Fruit fly (Drosophila melanogaster) whole organism, prepupa: Measurements from ENCODE around the gene Rpn7.

ENCODE experiments used
- CG10631 ChIP-seq: fragments of 200-800 bp; sonication (Bioruptor generic); optimal IDR thresholded peaks from 2 replicates; lab custom pipeline; 2016; ENCODE audit warnings: missing biosample characterization, missing genetic modification characterization
- CG10669 ChIP-seq: fragments of 200-800 bp; sonication (Bioruptor generic); optimal IDR thresholded peaks from 3 replicates; lab custom pipeline; 2018; ENCODE audit warnings: missing biosample characterization, mild to moderate bottlenecking, missing genetic modification characterization, moderate library complexity
- CG11294 ChIP-seq: fragments of 200-800 bp; sonication (Bioruptor generic); IDR thresholded peaks from 2 replicates; pipeline ENCODE4 v1.3.6; 2022; ENCODE audit warnings: missing biosample characterization, missing genetic modification characterization
- CG11762 ChIP-seq: fragments of 200-800 bp; sonication (Bioruptor generic); optimal IDR thresholded peaks from 3 replicates; lab custom pipeline; 2016; ENCODE audit warnings: missing biosample characterization, missing genetic modification characterization; ENCODE audit not compliant: insufficient read depth
- CG11902 ChIP-seq: fragments of 200-800 bp; sonication (Bioruptor generic); optimal IDR thresholded peaks from 3 replicates; lab custom pipeline; 2016; ENCODE audit warnings: missing biosample characterization, missing genetic modification characterization
- CG15336 ChIP-seq: fragments of 200-800 bp; sonication (Bioruptor generic); IDR thresholded peaks from 2 replicates; pipeline ENCODE4 v1.3.6; 2022; ENCODE audit warnings: missing biosample characterization, missing genetic modification characterization
- CG1621 ChIP-seq: fragments of 200-800 bp; sonication (Bioruptor generic); optimal IDR thresholded peaks from 3 replicates; lab custom pipeline; 2018; ENCODE audit warnings: missing biosample characterization, mild to moderate bottlenecking, missing genetic modification characterization
- CG16779 ChIP-seq: fragments of 200-800 bp; sonication (Bioruptor generic); optimal IDR thresholded peaks from 3 replicates; lab custom pipeline; 2017; ENCODE audit warnings: missing biosample characterization, mild to moderate bottlenecking, missing genetic modification characterization
- CG3032 ChIP-seq: fragments of 200-800 bp; optimal IDR thresholded peaks from 2 replicates; lab custom pipeline; 2019; ENCODE audit warnings: missing biosample characterization, mild to moderate bottlenecking, missing genetic modification characterization, moderate library complexity
- CG32006 ChIP-seq: fragments of 200-800 bp; sonication (Bioruptor generic); optimal IDR thresholded peaks from 3 replicates; lab custom pipeline; 2017; ENCODE audit warnings: missing biosample characterization, mild to moderate bottlenecking, missing genetic modification characterization
- CG34406 ChIP-seq: fragments of 200-800 bp; sonication (Bioruptor generic); optimal IDR thresholded peaks from 3 replicates; lab custom pipeline; 2016; ENCODE audit warnings: missing biosample characterization, missing genetic modification characterization
- CG3919 ChIP-seq: fragments of 200-800 bp; sonication (Bioruptor generic); optimal IDR thresholded peaks from 3 replicates; lab custom pipeline; 2016; ENCODE audit warnings: missing biosample characterization, missing genetic modification characterization
- CG4318 ChIP-seq: fragments of 200-800 bp; sonication (Bioruptor generic); optimal IDR thresholded peaks from 3 replicates; lab custom pipeline; 2017; ENCODE audit warnings: missing biosample characterization, mild to moderate bottlenecking, missing genetic modification characterization
- CG6163 ChIP-seq: fragments of 200-800 bp; sonication (Bioruptor generic); IDR thresholded peaks from 3 replicates; pipeline ENCODE4 v1.3.6; 2022; ENCODE audit warnings: missing biosample characterization, missing genetic modification characterization
- CG6792 ChIP-seq: fragments of 200-800 bp; sonication (Bioruptor generic); optimal IDR thresholded peaks from 3 replicates; lab custom pipeline; 2016; ENCODE audit warnings: missing biosample characterization, missing genetic modification characterization
- CG6808 ChIP-seq: fragments of 200-800 bp; sonication (Bioruptor generic); optimal IDR thresholded peaks from 3 replicates; lab custom pipeline; 2017; ENCODE audit warnings: missing biosample characterization, missing genetic modification characterization, mild to moderate bottlenecking, moderate library complexity, missing genetic modification reagents
- CG6854 ChIP-seq: fragments of 200-800 bp; sonication (Bioruptor generic); optimal IDR thresholded peaks from 2 replicates; lab custom pipeline; 2017; ENCODE audit warnings: missing biosample characterization, mild to moderate bottlenecking, missing genetic modification characterization
- CG7368 ChIP-seq: fragments of 200-800 bp; sonication (Bioruptor generic); optimal IDR thresholded peaks from 3 replicates; lab custom pipeline; 2016; ENCODE audit warnings: missing biosample characterization, missing genetic modification characterization
- CG8319 ChIP-seq: fragments of 200-800 bp; sonication (Bioruptor generic); optimal IDR thresholded peaks from 3 replicates; lab custom pipeline; 2016; ENCODE audit warnings: missing biosample characterization, missing genetic modification characterization
- CG8632 ChIP-seq: fragments of 200-800 bp; sonication (Bioruptor generic); optimal IDR thresholded peaks from 3 replicates; lab custom pipeline; 2016; ENCODE audit warnings: missing biosample characterization, missing genetic modification characterization
- Eip75B ChIP-seq: fragments of 200-800 bp; sonication (Bioruptor generic); optimal IDR thresholded peaks from 3 replicates; lab custom pipeline; 2016; ENCODE audit warnings: missing biosample characterization, missing genetic modification characterization
- Eip93F ChIP-seq: fragments of 200-800 bp; sonication (Bioruptor generic); optimal IDR thresholded peaks from 2 replicates; lab custom pipeline; 2016; ENCODE audit warnings: missing biosample characterization, mild to moderate bottlenecking, missing genetic modification characterization
- Ets21C ChIP-seq: fragments of 200-800 bp; sonication (Bioruptor generic); optimal IDR thresholded peaks from 3 replicates; lab custom pipeline; 2016; ENCODE audit warnings: missing biosample characterization, missing genetic modification characterization
- Ets96B ChIP-seq: fragments of 200-800 bp; optimal IDR thresholded peaks from 2 replicates; lab custom pipeline; 2019; ENCODE audit warnings: missing biosample characterization, mild to moderate bottlenecking, missing genetic modification characterization, moderate library complexity
- Gug ChIP-seq: fragments of 200-800 bp; sonication (Bioruptor generic); IDR thresholded peaks from 2 replicates; pipeline ENCODE4 v1.3.6; 2022; ENCODE audit warnings: missing biosample characterization, missing genetic modification characterization
- Hr39 ChIP-seq: fragments of 200-800 bp; sonication (Bioruptor generic); optimal IDR thresholded peaks from 2 replicates; lab custom pipeline; 2016; ENCODE audit warnings: missing biosample characterization, missing genetic modification characterization
- Met ChIP-seq: fragments of 200-800 bp; sonication (Bioruptor generic); optimal IDR thresholded peaks from 3 replicates; lab custom pipeline; 2016; ENCODE audit warnings: missing biosample characterization, missing genetic modification characterization
- OdsH ChIP-seq: fragments of 200-800 bp; sonication (Bioruptor generic); optimal IDR thresholded peaks from 3 replicates; lab custom pipeline; 2016; ENCODE audit warnings: missing biosample characterization, missing genetic modification characterization
- Smox ChIP-seq: fragments of 200-800 bp; sonication (Bioruptor generic); optimal IDR thresholded peaks from 3 replicates; lab custom pipeline; 2016; ENCODE audit warnings: missing biosample characterization, missing genetic modification characterization
- Sox14 ChIP-seq: fragments of 200-800 bp; sonication (Bioruptor generic); optimal IDR thresholded peaks from 3 replicates; lab custom pipeline; 2016; ENCODE audit warnings: missing biosample characterization, missing genetic modification characterization
- Sox15 ChIP-seq: fragments of 200-800 bp; sonication (Bioruptor generic); optimal IDR thresholded peaks from 3 replicates; lab custom pipeline; 2016; ENCODE audit warnings: missing biosample characterization, missing genetic modification characterization
- achi ChIP-seq: fragments of 200-800 bp; sonication (Bioruptor generic); optimal IDR thresholded peaks from 3 replicates; lab custom pipeline; 2016; ENCODE audit warnings: missing biosample characterization, missing genetic modification characterization
- acj6 ChIP-seq: fragments of 200-800 bp; sonication (Bioruptor generic); optimal IDR thresholded peaks from 3 replicates; lab custom pipeline; 2016; ENCODE audit warnings: missing biosample characterization, missing genetic modification characterization
- cyc ChIP-seq: fragments of 200-800 bp; sonication (Bioruptor generic); optimal IDR thresholded peaks from 3 replicates; lab custom pipeline; 2016; ENCODE audit warnings: missing biosample characterization, missing genetic modification characterization
- dac ChIP-seq: fragments of 200-800 bp; sonication (Bioruptor generic); optimal IDR thresholded peaks from 2 replicates; lab custom pipeline; 2017; ENCODE audit warnings: missing biosample characterization, mild to moderate bottlenecking, missing genetic modification characterization
- dsx ChIP-seq: fragments of 200-800 bp; optimal IDR thresholded peaks from 3 replicates; lab custom pipeline; 2019; ENCODE audit warnings: missing biosample characterization, mild to moderate bottlenecking, missing genetic modification characterization, moderate library complexity; ENCODE audit not compliant: poor library complexity, severe bottlenecking
- eg ChIP-seq: fragments of 200-800 bp; sonication (Bioruptor generic); IDR thresholded peaks from 3 replicates; pipeline ENCODE4 v1.3.6; 2022; ENCODE audit warnings: missing biosample characterization, missing genetic modification characterization
- esn ChIP-seq: fragments of 200-800 bp; sonication (Bioruptor generic); optimal IDR thresholded peaks from 2 replicates; lab custom pipeline; 2016; ENCODE audit warnings: missing biosample characterization, mild to moderate bottlenecking, missing genetic modification characterization, moderate library complexity
- fd59A ChIP-seq: fragments of 200-800 bp; sonication (Bioruptor generic); optimal IDR thresholded peaks from 2 replicates; lab custom pipeline; 2017; ENCODE audit warnings: missing biosample characterization, mild to moderate bottlenecking, missing genetic modification characterization, missing genetic modification reagents
- fd85E ChIP-seq: fragments of 200-800 bp; sonication (Bioruptor generic); optimal IDR thresholded peaks from 3 replicates; lab custom pipeline; 2016; ENCODE audit warnings: missing biosample characterization, missing genetic modification characterization
- fkh ChIP-seq: fragments of 200-800 bp; sonication (Bioruptor generic); optimal IDR thresholded peaks from 3 replicates; lab custom pipeline; 2017; ENCODE audit warnings: missing biosample characterization, mild to moderate bottlenecking, missing genetic modification characterization, moderate library complexity
- lz ChIP-seq: fragments of 200-800 bp; sonication (Bioruptor generic); optimal IDR thresholded peaks from 3 replicates; lab custom pipeline; 2016; ENCODE audit warnings: missing biosample characterization, missing genetic modification characterization
- net ChIP-seq: fragments of 200-800 bp; sonication (Bioruptor generic); optimal IDR thresholded peaks from 3 replicates; lab custom pipeline; 2016; ENCODE audit warnings: missing biosample characterization, missing genetic modification characterization
- pdm3 ChIP-seq: fragments of 200-800 bp; sonication (Bioruptor generic); optimal IDR thresholded peaks from 3 replicates; lab custom pipeline; 2016; ENCODE audit warnings: missing biosample characterization, missing genetic modification characterization
- spab ChIP-seq: fragments of 200-800 bp; sonication (Bioruptor generic); optimal IDR thresholded peaks from 2 replicates; lab custom pipeline; 2017; ENCODE audit warnings: missing biosample characterization, mild to moderate bottlenecking, missing genetic modification characterization, missing genetic modification reagents
- ss ChIP-seq, 2 experiments: fragments of 200-800 bp; sonication (Bioruptor generic); optimal IDR thresholded peaks; 2 replicates in 1 of 2; 3 replicates in 1 of 2; lab custom pipeline; 2017 to 2018; ENCODE audit warnings: mild to moderate bottlenecking in 2 of 2, missing biosample characterization in 2 of 2, missing genetic modification characterization in 2 of 2, moderate library complexity in 1 of 2
- svp ChIP-seq: fragments of 200-800 bp; sonication (Bioruptor generic); peaks from one replicate; lab custom pipeline; 2016; ENCODE audit warnings: missing biosample characterization, missing genetic modification characterization
- topi ChIP-seq: fragments of 200-800 bp; sonication (Bioruptor generic); optimal IDR thresholded peaks from 3 replicates; lab custom pipeline; 2016; ENCODE audit warnings: missing biosample characterization, missing genetic modification characterization
- vri ChIP-seq: fragments of 200-800 bp; sonication (Bioruptor generic); optimal IDR thresholded peaks from 3 replicates; lab custom pipeline; 2016; ENCODE audit warnings: missing biosample characterization, mild to moderate bottlenecking, missing genetic modification characterization

Gene Rpn7

dm6 chr3R:22423996-22424395 is 37.9 kb downstream of the Rpn7 start (continued):
- peak; percentile 53 for TF ChIP-seq pdm3
- TF ChIP-seq CG8632 (GFP tag; lab: Kevin White, UChicago): peak; percentile 63
- no peak for TF ChIP-seq Ets21C (GFP tag; lab: Kevin White, UChicago)
- peak; percentile 1 for TF ChIP-seq CG1621 (tag; lab: Kevin White, UChicago)
- TF ChIP-seq net (GFP tag; lab: Kevin White, UChicago): peak; percentile 34
- TF ChIP-seq CG11902: peak; percentile 14
- TF ChIP-seq CG6792: peak; percentile 56
- TF ChIP-seq spab (GFP tag; lab: Kevin White, UChicago): no peak
- no peak for TF ChIP-seq CG11294 (GFP tag; lab: Robert Waterston, UW)
- peak; percentile 59 for TF ChIP-seq cyc (GFP tag; lab: Kevin White, UChicago)
- peak; percentile 52 for TF ChIP-seq CG10631
- TF ChIP-seq CG4318: no peak

DNA sequence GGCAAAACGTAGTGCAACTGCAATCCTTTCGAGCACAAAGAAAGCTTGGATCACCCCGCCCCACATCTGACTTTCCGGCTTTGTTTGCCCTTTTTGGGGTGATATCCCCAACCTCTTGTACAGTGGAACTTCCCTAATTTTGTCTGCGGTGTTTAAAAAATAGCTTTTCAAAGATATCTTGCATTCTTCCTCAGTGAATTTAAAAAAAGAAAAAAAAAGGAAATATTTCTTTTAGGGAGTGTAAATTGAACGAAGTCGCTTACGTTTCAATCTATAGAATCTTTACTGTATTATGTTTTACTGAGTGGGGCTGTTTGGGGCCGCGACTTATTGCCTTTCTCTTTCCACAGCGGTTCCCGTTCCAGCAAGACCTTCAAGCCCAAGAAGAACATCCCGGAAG is 40.2 kb downstream of the Rpn7 start:
- peak; percentile 24 for TF ChIP-seq CG11762 (GFP tag; lab: Kevin White, UChicago)
- peak; percentile 68 for TF ChIP-seq CG11902
- TF ChIP-seq CG3032 (tag; lab: Kevin White, UChicago): peak; percentile 61
- peak; percentile 47 for TF ChIP-seq Sox15 (GFP tag; lab: Kevin White, UChicago)
- peak; percentile 72 for TF ChIP-seq CG34406 (GFP tag; lab: Kevin White, UChicago)
- TF ChIP-seq CG6163 (GFP tag; lab: Robert Waterston, UW): peak; percentile 86
- TF ChIP-seq CG6792: peak; percentile 80
- peak; percentile 84 for TF ChIP-seq Met (GFP tag; lab: Kevin White, UChicago)
- no peak for TF ChIP-seq CG32006 (GFP tag; lab: Kevin White, UChicago)
- peak; percentile 86 for TF ChIP-seq esn (GFP tag; lab: Kevin White, UChicago)
- no peak for TF ChIP-seq dsx (GFP tag; lab: Kevin White, UChicago)
- peak; percentile 83 for TF ChIP-seq topi (GFP tag; lab: Kevin White, UChicago)
- no peak for TF ChIP-seq CG4318
- peak; percentile 41; the same call in 1 of the 2 replicates for TF ChIP-seq Gug (GFP tag; lab: Robert Waterston, UW)
- TF ChIP-seq CG16779 (tag; lab: Kevin White, UChicago): peak; percentile 27
- peak; percentile 61 for TF ChIP-seq CG8319 (GFP tag; lab: Kevin White, UChicago)
- TF ChIP-seq svp (GFP tag; lab: Kevin White, UChicago): peak; percentile 95
- peak; percentile 77 for TF ChIP-seq pdm3
- TF ChIP-seq Hr39 (GFP tag; lab: Kevin White, UChicago): peak; percentile 86
- TF ChIP-seq fd59A (GFP tag; lab: Kevin White, UChicago): no peak
- peak; percentile 55 for TF ChIP-seq Ets96B (tag; lab: Kevin White, UChicago)
- no peak for TF ChIP-seq OdsH (GFP tag; lab: Kevin White, UChicago)
- TF ChIP-seq CG6854 (GFP tag; lab: Kevin White, UChicago): no peak
- no peak for TF ChIP-seq dac (GFP tag; lab: Kevin White, UChicago)
- peak; percentile 69 for TF ChIP-seq achi
- peak; percentile 24 for TF ChIP-seq Eip93F (GFP tag; lab: Kevin White, UChicago)
- TF ChIP-seq Ets21C (GFP tag; lab: Kevin White, UChicago): peak; percentile 73
- TF ChIP-seq ss (GFP tag; optimal IDR thresholded peaks at IDR 0.05; lab: Kevin White, UChicago): peak in 1 of 2 experiments; percentile 39
- TF ChIP-seq CG7368: no peak
- peak; percentile 85 for TF ChIP-seq Eip75B (GFP tag; lab: Kevin White, UChicago)
- peak; percentile 82; the same call in 1 of the 2 replicates for TF ChIP-seq CG15336 (GFP tag; lab: Robert Waterston, UW)
- TF ChIP-seq acj6: peak; percentile 72
- peak; percentile 61 for TF ChIP-seq net (GFP tag; lab: Kevin White, UChicago)
- peak; percentile 35; the same call in 1 of the 2 replicates for TF ChIP-seq CG11294 (GFP tag; lab: Robert Waterston, UW)
- peak; percentile 74 for TF ChIP-seq CG3919
- peak; percentile 88 for TF ChIP-seq eg (GFP tag; lab: Robert Waterston, UW)
- TF ChIP-seq Smox (GFP tag; lab: Kevin White, UChicago): peak; percentile 79
- peak; percentile 84 for TF ChIP-seq cyc (GFP tag; lab: Kevin White, UChicago)
- TF ChIP-seq CG6808 (GFP tag; lab: Kevin White, UChicago): peak; percentile 24
- peak; percentile 75 for TF ChIP-seq Sox14 (GFP tag; lab: Kevin White, UChicago)
- no peak for TF ChIP-seq fkh (GFP tag; lab: Kevin White, UChicago)
- no peak for TF ChIP-seq fd85E
- TF ChIP-seq lz (GFP tag; lab: Kevin White, UChicago): peak; percentile 82
- no peak for TF ChIP-seq CG10631
- TF ChIP-seq CG10669 (GFP tag; lab: Kevin White, UChicago): peak; percentile 23
- peak; percentile 45 for TF ChIP-seq vri
